Fruit fly (Drosophila melanogaster) whole organism, embryonic: ENCODE results near the gene Tgt.

Experiments
- CG11723 ChIP-seq: fragments of 200-800 bp; sonication (Bioruptor generic); optimal IDR thresholded peaks from 2 replicates; lab custom pipeline; 2017; ENCODE audit warnings: missing biosample characterization, mild to moderate bottlenecking, missing genetic modification characterization
- CG12071 ChIP-seq: fragments of 200-800 bp; sonication (Bioruptor generic); optimal IDR thresholded peaks from 3 replicates; lab custom pipeline; 2018; ENCODE audit warnings: missing biosample characterization, mild to moderate bottlenecking, missing genetic modification characterization
- CoRest ChIP-seq: fragments of 200-800 bp; sonication (Bioruptor generic); optimal IDR thresholded peaks from 3 replicates; lab custom pipeline; 2018; ENCODE audit warnings: missing biosample characterization, mild to moderate bottlenecking, missing genetic modification characterization, moderate library complexity
- D19B ChIP-seq: fragments of 200-800 bp; sonication (Bioruptor generic); optimal IDR thresholded peaks from 2 replicates; lab custom pipeline; 2017; ENCODE audit warnings: missing biosample characterization, mild to moderate bottlenecking, missing genetic modification characterization
- Doc2 ChIP-seq: fragments of 200-800 bp; sonication (Bioruptor generic); IDR thresholded peaks from 2 replicates; pipeline ENCODE4 v1.3.6; 2022; ENCODE audit warnings: missing biosample characterization, missing genetic modification characterization
- otp ChIP-seq: fragments of 200-800 bp; sonication (Bioruptor generic); IDR thresholded peaks from 3 replicates; pipeline ENCODE4, ENCODE4 v1.3.6; 2022; ENCODE audit warnings: missing biosample characterization, missing genetic modification characterization

DNA sequence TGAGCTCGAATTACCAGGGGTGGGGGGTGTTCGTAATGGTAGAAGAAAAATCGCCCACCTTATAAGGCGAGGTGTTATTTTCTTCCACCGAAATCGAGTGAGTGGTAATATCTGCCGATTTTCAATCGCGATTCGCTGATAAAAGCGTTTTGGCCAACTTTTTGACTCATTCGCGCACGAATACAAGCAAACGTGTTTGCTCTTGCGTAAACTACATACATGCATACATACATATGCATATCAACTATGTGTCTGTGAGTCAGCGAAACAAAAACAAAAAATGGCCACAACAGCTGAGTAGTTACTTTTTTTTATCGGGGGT, 26.5 kb upstream of the Tgt start:
- TF ChIP-seq CG12071 (no peak), Doc2 (no peak), CoRest (tag; lab: Kevin White, UChicago) (no peak), CG11723 (no peak), otp (GFP tag; lab: Robert Waterston, UW) (no peak), D19B (GFP tag; lab: Kevin White, UChicago) (no peak)
